Fruit fly (Drosophila melanogaster): Measurements from ENCODE around the gene CG1486.

CG1486 gene

DNA sequence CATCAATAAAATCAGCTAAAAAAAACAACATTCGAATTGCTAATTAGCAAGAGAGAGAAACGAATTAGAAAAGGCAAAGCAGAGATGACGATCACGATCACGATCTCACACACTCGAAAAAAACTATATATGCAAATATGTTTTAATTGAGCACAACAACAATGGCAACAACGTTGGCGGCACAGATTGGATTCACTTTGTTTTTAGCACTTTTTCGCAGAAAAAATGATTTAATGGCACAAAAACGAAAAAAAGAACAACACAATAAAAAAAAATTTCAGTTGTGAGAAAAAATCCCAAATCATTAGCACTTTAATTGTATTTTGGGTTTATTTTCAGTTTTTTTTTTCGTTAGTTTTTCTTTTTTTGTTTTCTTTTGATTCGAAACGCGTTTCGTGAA lies 43.2 kb upstream of the CG1486 start (continued):
- TF ChIP-seq Fer2 (tag; optimal IDR thresholded peaks at IDR 0.05) (no peak), esg (GFP tag; conservative IDR thresholded peaks at IDR 0.05) (no peak), CG15514 (GFP tag; optimal IDR thresholded peaks at IDR 0.05) (no peak), ab (GFP tag; optimal IDR thresholded peaks at IDR 0.05) (peak; percentile 11), gcm (GFP tag; optimal IDR thresholded peaks at IDR 0.05) (no peak), CG9727 (GFP tag; optimal IDR thresholded peaks at IDR 0.05) (no peak), CG15073 (GFP tag; optimal IDR thresholded peaks at IDR 0.05) (no peak), CG8290 (GFP tag; optimal IDR thresholded peaks at IDR 0.05) (no peak), CG8290 (tag; optimal IDR thresholded peaks at IDR 0.05) (no peak), Myb (GFP tag; optimal IDR thresholded peaks at IDR 0.05) (no peak), CG6791 (GFP tag; IDR thresholded peaks at IDR 0.05; ENCODE audit: partially characterized antibody) (no peak), Hr39 (optimal IDR thresholded peaks at IDR 0.05) (no peak), nerfin-2 (GFP tag; IDR thresholded peaks at IDR 0.05; ENCODE audit: partially characterized antibody) (no peak), CG31365 (tag; optimal IDR thresholded peaks at IDR 0.05) (no peak), ssp (GFP tag; IDR thresholded peaks at IDR 0.05) (peak; percentile 32; the same call in 1 of the 2 replicates), CG9876 (GFP tag; optimal IDR thresholded peaks at IDR 0.05) (no peak), wor (GFP tag; IDR thresholded peaks at IDR 0.05) (no peak), sens (GFP tag) (peak; percentile 35), tio (GFP tag; optimal IDR thresholded peaks at IDR 0.05) (no peak), gt (GFP tag; IDR thresholded peaks at IDR 0.05) (no peak), nau (GFP tag; optimal IDR thresholded peaks at IDR 0.05) (no peak), Adf1 (GFP tag; IDR thresholded peaks at IDR 0.05) (no peak), tgo (GFP tag; IDR thresholded peaks at IDR 0.05) (no peak), CG33557 (GFP tag; optimal IDR thresholded peaks at IDR 0.05) (no peak), hth (optimal IDR thresholded peaks at IDR 0.05) (no peak), so (GFP tag; IDR thresholded peaks at IDR 0.05) (no peak), CG10147 (GFP tag; optimal IDR thresholded peaks at IDR 0.05) (no peak), CG4404 (GFP tag; IDR thresholded peaks at IDR 0.05) (no peak)

DNA sequence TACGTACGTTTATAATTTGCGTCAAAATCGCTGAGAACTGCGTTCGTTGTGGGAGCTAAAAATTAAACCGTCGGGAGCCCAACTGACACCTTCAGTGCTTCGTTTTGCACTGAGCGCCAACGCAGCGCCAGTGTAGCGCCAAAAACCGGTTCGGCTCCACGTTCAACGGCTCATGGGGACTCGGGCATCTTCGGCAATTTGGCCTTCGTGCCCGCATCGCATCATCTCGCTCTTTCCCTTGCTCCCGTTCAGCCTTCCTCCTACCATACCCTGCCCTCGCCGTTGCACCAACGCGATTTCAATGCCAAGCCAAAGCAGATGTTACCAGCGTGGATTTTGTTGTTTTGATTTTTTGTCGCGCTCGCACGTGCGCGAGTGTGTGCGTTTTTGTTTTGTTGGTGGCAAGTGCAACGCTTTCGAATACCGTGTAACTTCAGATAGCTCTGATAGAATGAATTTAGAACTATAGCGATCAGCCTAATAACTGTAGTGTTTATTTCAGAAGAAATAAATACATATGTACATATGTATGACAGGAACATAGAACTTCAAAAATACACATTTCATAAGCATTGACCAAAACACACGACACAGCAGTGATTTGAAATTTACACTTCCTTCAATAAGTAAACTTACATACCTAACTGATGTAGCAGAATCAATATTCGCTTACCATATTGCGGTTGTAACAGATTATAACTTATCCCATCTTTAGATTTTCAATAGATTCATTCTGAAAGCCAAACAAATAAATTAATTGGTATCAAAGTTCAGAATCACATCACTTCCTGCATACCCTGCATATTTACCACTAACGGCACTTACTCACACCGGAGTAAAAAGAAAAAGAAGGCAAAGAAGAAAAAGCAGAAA lies 42.6 kb upstream of the CG1486 start, which contains the start of gene Mnr:
Gene Mnr, minus strand, starts transcription at position 133 of the 873 bp plus-strand sequence.
- peak; percentile 72 for TF ChIP-seq abd-A (tag; optimal IDR thresholded peaks at IDR 0.05)
- TF ChIP-seq pum (GFP tag; optimal IDR thresholded peaks at IDR 0.05) = no peak
- TF ChIP-seq Bgb (GFP tag; IDR thresholded peaks at IDR 0.05; ENCODE audit: partially characterized antibody) = peak; percentile 43; the same call in 1 of the 2 replicates
- peak; percentile 22 for TF ChIP-seq CG7987 (GFP tag; optimal IDR thresholded peaks at IDR 0.05)
- TF ChIP-seq CG10462 (GFP tag; optimal IDR thresholded peaks at IDR 0.05) = no peak
- TF ChIP-seq Dll (GFP tag; IDR thresholded peaks at IDR 0.05; ENCODE audit: partially characterized antibody) = no peak
- peak; percentile 55 for TF ChIP-seq Adf1 (GFP tag; IDR thresholded peaks at IDR 0.05)
- TF ChIP-seq D19A (tag; optimal IDR thresholded peaks at IDR 0.05) = no peak
- 0 out of 2 replicates have a peak, but pooled peaks have one; percentile 20 for TF ChIP-seq Rfx (GFP tag; IDR thresholded peaks at IDR 0.05)
- TF ChIP-seq pho (GFP tag; optimal IDR thresholded peaks at IDR 0.05) = no peak
- no peak for TF ChIP-seq Hr3 (GFP tag; optimal IDR thresholded peaks at IDR 0.05)
- TF ChIP-seq CG6854 (GFP tag; optimal IDR thresholded peaks at IDR 0.05) = no peak
- no peak for TF ChIP-seq sens-2 (GFP tag; IDR thresholded peaks at IDR 0.05)
- peak; percentile 71 for TF ChIP-seq CG1832 (GFP tag; optimal IDR thresholded peaks at IDR 0.05)
- 0 out of 2 replicates have a peak, but pooled peaks have one; percentile 25 for TF ChIP-seq CG14441 (GFP tag; IDR thresholded peaks at IDR 0.05)
- TF ChIP-seq Med (GFP tag) = peak; percentile 75
- no peak for TF ChIP-seq insv (GFP tag; optimal IDR thresholded peaks at IDR 0.05)
- no peak for TF ChIP-seq CG8359 (GFP tag; optimal IDR thresholded peaks at IDR 0.05; ENCODE audit: borderline replicate concordance)
- no peak for TF ChIP-seq Mad (GFP tag; optimal IDR thresholded peaks at IDR 0.05)
- TF ChIP-seq croc (GFP tag; conservative IDR thresholded peaks at IDR 0.05) = no peak
- no peak for TF ChIP-seq Lim3 (GFP tag; IDR thresholded peaks at IDR 0.05)
- 0 out of 2 replicates have a peak, but pooled peaks have one; percentile 5 for TF ChIP-seq ranshi (GFP tag; IDR thresholded peaks at IDR 0.05)
- no peak for TF ChIP-seq CG1529 (GFP tag; optimal IDR thresholded peaks at IDR 0.05)
- no peak for TF ChIP-seq ems (GFP tag; optimal IDR thresholded peaks at IDR 0.05)
